Fruit fly (Drosophila melanogaster): ENCODE measurements around the gene Or1a.

Gene Or1a

DNA sequence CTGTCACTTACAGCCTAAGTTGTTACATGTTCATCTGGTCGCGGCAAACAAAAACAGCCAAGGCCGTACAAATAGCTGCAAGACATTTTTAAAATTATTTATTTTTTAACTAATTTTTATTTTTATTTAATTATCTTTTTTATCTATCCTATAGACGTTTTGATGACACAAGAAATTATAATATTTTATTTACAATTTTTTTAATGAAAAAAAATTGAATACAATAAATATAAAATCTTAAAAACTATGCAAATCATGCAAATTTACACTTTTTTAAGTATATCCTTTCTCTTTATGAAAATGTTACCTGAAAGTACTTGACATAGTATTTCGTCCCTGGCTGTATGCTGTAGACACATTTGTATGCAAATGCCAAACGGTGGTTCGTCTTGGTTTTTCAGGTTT is 23.2 kb downstream of the Or1a start (continued):
- TF ChIP-seq CG17385 (GFP tag; optimal IDR thresholded peaks at IDR 0.05) (peak; percentile 82), Elba2 (GFP tag; optimal IDR thresholded peaks at IDR 0.05) (no peak), CG14667 (GFP tag; IDR thresholded peaks at IDR 0.05) (peak; percentile 30; the same call in 1 of the 2 replicates), yki (optimal IDR thresholded peaks at IDR 0.05) (no peak), CG2120 (GFP tag; optimal IDR thresholded peaks at IDR 0.05) (peak; percentile 11), YL-1 (GFP tag; optimal IDR thresholded peaks at IDR 0.05) (no peak), klu (GFP tag; IDR thresholded peaks at IDR 0.05) (no peak; the same call in 1 of the 2 replicates), ara (GFP tag; IDR thresholded peaks at IDR 0.05) (no peak), bbx (GFP tag; IDR thresholded peaks at IDR 0.05; ENCODE audit: partially characterized antibody) (no peak), CG2875 (GFP tag; optimal IDR thresholded peaks at IDR 0.05) (peak; percentile 59), jigr1 (GFP tag; IDR thresholded peaks at IDR 0.05) (0 out of 3 replicates have a peak, but pooled peaks have one; percentile 12), Vsx1 (GFP tag; optimal IDR thresholded peaks at IDR 0.05) (peak; percentile 55), Sox102F (GFP tag; optimal IDR thresholded peaks at IDR 0.05) (peak; percentile 85), CG1792 (GFP tag; optimal IDR thresholded peaks at IDR 0.05) (no peak), CG8089 (GFP tag; optimal IDR thresholded peaks at IDR 0.05) (no peak), pho (GFP tag; optimal IDR thresholded peaks at IDR 0.05) (no peak), bcd (GFP tag; optimal IDR thresholded peaks at IDR 0.05) (peak; percentile 63), pnt (GFP tag; optimal IDR thresholded peaks at IDR 0.05) (no peak), gsb-n (tag; optimal IDR thresholded peaks at IDR 0.05) (peak; percentile 90), CG2129 (GFP tag; IDR thresholded peaks at IDR 0.05; ENCODE audit: partially characterized antibody) (no peak), phol (tag; optimal IDR thresholded peaks at IDR 0.05) (peak; percentile 85), Doc2 (GFP tag; IDR thresholded peaks at IDR 0.05) (no peak), Max (GFP tag; optimal IDR thresholded peaks at IDR 0.05) (peak; percentile 47), kni (GFP tag; optimal IDR thresholded peaks at IDR 0.05) (no peak), Myb (GFP tag; optimal IDR thresholded peaks at IDR 0.05) (no peak), bsh (GFP tag; optimal IDR thresholded peaks at IDR 0.05) (peak in 1 of 2 experiments; percentile 77), gce (GFP tag; IDR thresholded peaks at IDR 0.05) (no peak), pzg (GFP tag; optimal IDR thresholded peaks at IDR 0.05) (no peak), z (GFP tag; IDR thresholded peaks at IDR 0.05) (no peak), CG42726 (GFP tag; IDR thresholded peaks at IDR 0.05; ENCODE audit: partially characterized antibody) (no peak), Kr (GFP tag; optimal IDR thresholded peaks at IDR 0.05) (no peak), ase (GFP tag; IDR thresholded peaks at IDR 0.05) (0 out of 3 replicates have a peak, but pooled peaks have one; percentile 41), CG3995 (GFP tag; optimal IDR thresholded peaks at IDR 0.05) (no peak), CG17912 (GFP tag; optimal IDR thresholded peaks at IDR 0.05) (no peak), exex (tag; optimal IDR thresholded peaks at IDR 0.05) (peak; percentile 15), sob (GFP tag; IDR thresholded peaks at IDR 0.05) (peak; percentile 26; the same call in 1 of the 2 replicates), CG8290 (GFP tag; optimal IDR thresholded peaks at IDR 0.05) (no peak), CG8290 (tag; optimal IDR thresholded peaks at IDR 0.05) (no peak), Side (GFP tag; optimal IDR thresholded peaks at IDR 0.05) (no peak), Opbp (GFP tag; IDR thresholded peaks at IDR 0.05; ENCODE audit: partially characterized antibody) (no peak), tx (GFP tag; optimal IDR thresholded peaks at IDR 0.05) (no peak), CG1647 (GFP tag; optimal IDR thresholded peaks at IDR 0.05) (no peak), Dip3 (GFP tag; optimal IDR thresholded peaks at IDR 0.05) (no peak), nau (GFP tag; optimal IDR thresholded peaks at IDR 0.05) (no peak), peb (GFP tag; IDR thresholded peaks at IDR 0.05) (no peak), Fer3 (tag; optimal IDR thresholded peaks at IDR 0.05) (peak; percentile 72), Dref (GFP tag; IDR thresholded peaks at IDR 0.05) (no peak), cas (GFP tag; IDR thresholded peaks at IDR 0.05) (no peak), CG7987 (GFP tag; optimal IDR thresholded peaks at IDR 0.05) (no peak), CG8765 (GFP tag; IDR thresholded peaks at IDR 0.05) (no peak), zfh2 (GFP tag; optimal IDR thresholded peaks at IDR 0.05) (no peak), gfzf (GFP tag; optimal IDR thresholded peaks at IDR 0.05) (no peak)
